Fruit fly (Drosophila melanogaster) whole organism, prepupa: ENCODE results near the gene CG42834.

Experiments used
- CG10631 ChIP-seq: fragments of 200-800 bp; sonication (Bioruptor generic); optimal IDR thresholded peaks from 2 replicates; lab custom pipeline; 2016; ENCODE audit warnings: missing biosample characterization, missing genetic modification characterization
- CG10669 ChIP-seq: fragments of 200-800 bp; sonication (Bioruptor generic); optimal IDR thresholded peaks from 3 replicates; lab custom pipeline; 2018; ENCODE audit warnings: missing biosample characterization, mild to moderate bottlenecking, missing genetic modification characterization, moderate library complexity
- CG11294 ChIP-seq: fragments of 200-800 bp; sonication (Bioruptor generic); IDR thresholded peaks from 2 replicates; pipeline ENCODE4 v1.3.6; 2022; ENCODE audit warnings: missing biosample characterization, missing genetic modification characterization
- CG15336 ChIP-seq: fragments of 200-800 bp; sonication (Bioruptor generic); IDR thresholded peaks from 2 replicates; pipeline ENCODE4 v1.3.6; 2022; ENCODE audit warnings: missing biosample characterization, missing genetic modification characterization
- CG16779 ChIP-seq: fragments of 200-800 bp; sonication (Bioruptor generic); optimal IDR thresholded peaks from 3 replicates; lab custom pipeline; 2017; ENCODE audit warnings: missing biosample characterization, mild to moderate bottlenecking, missing genetic modification characterization
- CG3032 ChIP-seq: fragments of 200-800 bp; optimal IDR thresholded peaks from 2 replicates; lab custom pipeline; 2019; ENCODE audit warnings: missing biosample characterization, mild to moderate bottlenecking, missing genetic modification characterization, moderate library complexity
- CG34406 ChIP-seq: fragments of 200-800 bp; sonication (Bioruptor generic); optimal IDR thresholded peaks from 3 replicates; lab custom pipeline; 2016; ENCODE audit warnings: missing biosample characterization, missing genetic modification characterization
- CG3919 ChIP-seq: fragments of 200-800 bp; sonication (Bioruptor generic); optimal IDR thresholded peaks from 3 replicates; lab custom pipeline; 2016; ENCODE audit warnings: missing biosample characterization, missing genetic modification characterization
- CG6808 ChIP-seq: fragments of 200-800 bp; sonication (Bioruptor generic); optimal IDR thresholded peaks from 3 replicates; lab custom pipeline; 2017; ENCODE audit warnings: missing biosample characterization, missing genetic modification characterization, mild to moderate bottlenecking, moderate library complexity, missing genetic modification reagents
- CG6854 ChIP-seq: fragments of 200-800 bp; sonication (Bioruptor generic); optimal IDR thresholded peaks from 2 replicates; lab custom pipeline; 2017; ENCODE audit warnings: missing biosample characterization, mild to moderate bottlenecking, missing genetic modification characterization
- CG8632 ChIP-seq: fragments of 200-800 bp; sonication (Bioruptor generic); optimal IDR thresholded peaks from 3 replicates; lab custom pipeline; 2016; ENCODE audit warnings: missing biosample characterization, missing genetic modification characterization
- CG9139 ChIP-seq: fragments of 200-800 bp; sonication (Bioruptor generic); optimal IDR thresholded peaks from 3 replicates; lab custom pipeline; 2017; ENCODE audit warnings: missing biosample characterization, mild to moderate bottlenecking, missing genetic modification characterization
- Eip75B ChIP-seq: fragments of 200-800 bp; sonication (Bioruptor generic); optimal IDR thresholded peaks from 3 replicates; lab custom pipeline; 2016; ENCODE audit warnings: missing biosample characterization, missing genetic modification characterization
- Hr38 ChIP-seq: sonication (Bioruptor generic); optimal IDR thresholded peaks from 2 replicates; lab custom pipeline; 2016; ENCODE audit warnings: missing biosample characterization, missing genetic modification characterization
- Hr4 ChIP-seq: fragments of 200-800 bp; sonication (Bioruptor generic); optimal IDR thresholded peaks from 3 replicates; lab custom pipeline; 2016; ENCODE audit warnings: missing biosample characterization, missing genetic modification characterization
- Lpt ChIP-seq: fragments of 200-800 bp; sonication (Bioruptor generic); optimal IDR thresholded peaks from 3 replicates; lab custom pipeline; 2016; ENCODE audit warnings: missing biosample characterization, missing genetic modification characterization
- OdsH ChIP-seq: fragments of 200-800 bp; sonication (Bioruptor generic); optimal IDR thresholded peaks from 3 replicates; lab custom pipeline; 2016; ENCODE audit warnings: missing biosample characterization, missing genetic modification characterization
- Smox ChIP-seq: fragments of 200-800 bp; sonication (Bioruptor generic); optimal IDR thresholded peaks from 3 replicates; lab custom pipeline; 2016; ENCODE audit warnings: missing biosample characterization, missing genetic modification characterization
- Sox102F ChIP-seq: fragments of 200-800 bp; sonication (Bioruptor generic); optimal IDR thresholded peaks from 2 replicates; lab custom pipeline; 2016; ENCODE audit warnings: missing biosample characterization, mild to moderate bottlenecking, missing genetic modification characterization
- Sox14 ChIP-seq: fragments of 200-800 bp; sonication (Bioruptor generic); optimal IDR thresholded peaks from 3 replicates; lab custom pipeline; 2016; ENCODE audit warnings: missing biosample characterization, missing genetic modification characterization
- Sox15 ChIP-seq: fragments of 200-800 bp; sonication (Bioruptor generic); optimal IDR thresholded peaks from 3 replicates; lab custom pipeline; 2016; ENCODE audit warnings: missing biosample characterization, missing genetic modification characterization
- acj6 ChIP-seq: fragments of 200-800 bp; sonication (Bioruptor generic); optimal IDR thresholded peaks from 3 replicates; lab custom pipeline; 2016; ENCODE audit warnings: missing biosample characterization, missing genetic modification characterization
- dac ChIP-seq: fragments of 200-800 bp; sonication (Bioruptor generic); optimal IDR thresholded peaks from 2 replicates; lab custom pipeline; 2017; ENCODE audit warnings: missing biosample characterization, mild to moderate bottlenecking, missing genetic modification characterization
- dsx ChIP-seq: fragments of 200-800 bp; optimal IDR thresholded peaks from 3 replicates; lab custom pipeline; 2019; ENCODE audit warnings: missing biosample characterization, mild to moderate bottlenecking, missing genetic modification characterization, moderate library complexity; ENCODE audit not compliant: poor library complexity, severe bottlenecking
- eg ChIP-seq: fragments of 200-800 bp; sonication (Bioruptor generic); IDR thresholded peaks from 3 replicates; pipeline ENCODE4 v1.3.6; 2022; ENCODE audit warnings: missing biosample characterization, missing genetic modification characterization
- fd59A ChIP-seq: fragments of 200-800 bp; sonication (Bioruptor generic); optimal IDR thresholded peaks from 2 replicates; lab custom pipeline; 2017; ENCODE audit warnings: missing biosample characterization, mild to moderate bottlenecking, missing genetic modification characterization, missing genetic modification reagents
- fkh ChIP-seq: fragments of 200-800 bp; sonication (Bioruptor generic); optimal IDR thresholded peaks from 3 replicates; lab custom pipeline; 2017; ENCODE audit warnings: missing biosample characterization, mild to moderate bottlenecking, missing genetic modification characterization, moderate library complexity
- lz ChIP-seq: fragments of 200-800 bp; sonication (Bioruptor generic); optimal IDR thresholded peaks from 3 replicates; lab custom pipeline; 2016; ENCODE audit warnings: missing biosample characterization, missing genetic modification characterization
- net ChIP-seq: fragments of 200-800 bp; sonication (Bioruptor generic); optimal IDR thresholded peaks from 3 replicates; lab custom pipeline; 2016; ENCODE audit warnings: missing biosample characterization, missing genetic modification characterization
- salr ChIP-seq, 2 experiments: fragments of 200-800 bp; sonication (Bioruptor generic); optimal IDR thresholded peaks; 3 replicates each; lab custom pipeline; 2016 to 2018; ENCODE audit warnings: missing biosample characterization in 2 of 2, missing genetic modification characterization in 2 of 2, mild to moderate bottlenecking in 1 of 2
- spab ChIP-seq: fragments of 200-800 bp; sonication (Bioruptor generic); optimal IDR thresholded peaks from 2 replicates; lab custom pipeline; 2017; ENCODE audit warnings: missing biosample characterization, mild to moderate bottlenecking, missing genetic modification characterization, missing genetic modification reagents
- ss ChIP-seq, 2 experiments: fragments of 200-800 bp; sonication (Bioruptor generic); optimal IDR thresholded peaks; 2 replicates in 1 of 2; 3 replicates in 1 of 2; lab custom pipeline; 2017 to 2018; ENCODE audit warnings: mild to moderate bottlenecking in 2 of 2, missing biosample characterization in 2 of 2, missing genetic modification characterization in 2 of 2, moderate library complexity in 1 of 2
- svp ChIP-seq: fragments of 200-800 bp; sonication (Bioruptor generic); peaks from one replicate; lab custom pipeline; 2016; ENCODE audit warnings: missing biosample characterization, missing genetic modification characterization
- topi ChIP-seq: fragments of 200-800 bp; sonication (Bioruptor generic); optimal IDR thresholded peaks from 3 replicates; lab custom pipeline; 2016; ENCODE audit warnings: missing biosample characterization, missing genetic modification characterization
- vri ChIP-seq: fragments of 200-800 bp; sonication (Bioruptor generic); optimal IDR thresholded peaks from 3 replicates; lab custom pipeline; 2016; ENCODE audit warnings: missing biosample characterization, mild to moderate bottlenecking, missing genetic modification characterization

CG42834 gene

dm6 chr3R:17402434-17402833 lies 16.1 kb upstream of the CG42834 start, which contains the start of gene Sur-8 (continued):
- TF ChIP-seq CG3919 (GFP tag; lab: Kevin White, UChicago), result peak; percentile 69
- TF ChIP-seq CG10631 (GFP tag; lab: Kevin White, UChicago), result peak; percentile 7

- TF ChIP-seq fd59A (GFP tag; lab: Kevin White, UChicago), result no peak
- TF ChIP-seq topi (GFP tag; lab: Kevin White, UChicago), result no peak
- TF ChIP-seq OdsH (GFP tag; lab: Kevin White, UChicago), result no peak
- TF ChIP-seq salr (GFP tag; optimal IDR thresholded peaks at IDR 0.05; lab: Kevin White, UChicago), result no peak
- no peak for TF ChIP-seq Lpt
- no peak for TF ChIP-seq ss (GFP tag; optimal IDR thresholded peaks at IDR 0.05; lab: Kevin White, UChicago)
- no peak for TF ChIP-seq CG6808 (GFP tag; lab: Kevin White, UChicago)
- no peak for TF ChIP-seq Eip75B
- no peak for TF ChIP-seq fkh (GFP tag; lab: Kevin White, UChicago)
- TF ChIP-seq CG11294 (GFP tag; lab: Robert Waterston, UW), result no peak
- TF ChIP-seq CG8632, result no peak
- TF ChIP-seq CG16779, result no peak
Measured at dm6 chr3R:17403188-17403587, 15.4 kb upstream of the CG42834 start, which contains the start of gene CG34279. Gene CG34279, minus strand, starts transcription at chr3R:17403288.

- peak; percentile 48 for TF ChIP-seq Sox14
- TF ChIP-seq acj6, result no peak
Measured at dm6 chr3R:17403618-17404017, 14.9 kb upstream of the CG42834 start, which contains the start of gene CG34280. Gene CG34280, minus strand, starts transcription at chr3R:17403718.

dm6 chr3R:17404155-17404554 lies 14.4 kb upstream of the CG42834 start:
- TF ChIP-seq fkh (GFP tag; lab: Kevin White, UChicago) (peak; percentile 29), dsx (GFP tag; lab: Kevin White, UChicago) (no peak), vri (GFP tag; lab: Kevin White, UChicago) (peak; percentile 47), CG10669 (no peak)

- no peak for TF ChIP-seq fkh (GFP tag; lab: Kevin White, UChicago)
- no peak for TF ChIP-seq CG34406 (GFP tag; lab: Kevin White, UChicago)
- no peak for TF ChIP-seq CG10669
- TF ChIP-seq CG3032, result no peak
- no peak for TF ChIP-seq Sox14
- no peak for TF ChIP-seq acj6
- TF ChIP-seq fd59A (GFP tag; lab: Kevin White, UChicago), result no peak
Measured at dm6 chr3R:17405009-17405408, 13.6 kb upstream of the CG42834 start, which contains the start of gene CG42823. Gene CG42823, minus strand, starts transcription at chr3R:17405109.

DNA sequence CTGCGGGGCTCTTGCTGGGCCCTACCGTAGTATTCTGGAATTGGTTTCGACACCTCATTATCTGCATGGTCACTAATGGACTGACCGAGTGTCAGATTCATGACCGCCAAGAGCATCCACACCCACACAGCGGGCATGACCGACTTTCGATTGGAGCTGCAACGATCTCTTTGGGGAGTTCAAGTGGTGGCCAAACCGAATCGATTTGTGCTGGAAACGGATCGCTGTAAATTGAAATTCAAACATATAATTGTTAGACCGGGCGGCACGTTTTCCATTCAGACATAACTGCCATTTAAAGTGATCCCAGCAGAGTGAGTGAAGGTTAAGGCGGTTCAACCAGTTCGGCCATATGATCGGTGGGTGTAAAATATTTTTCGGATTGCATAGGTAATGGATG lies 12.1 kb upstream of the CG42834 start, which contains the start of the genes CG42824 and CG42798:
TSS of gene CG42824 (minus strand) at position 101 of the 400 bp plus-strand sequence.
TSS of gene CG42798 (plus strand) at position 268 of the 400 bp plus-strand sequence.
- no peak for TF ChIP-seq vri (GFP tag; lab: Kevin White, UChicago)
- TF ChIP-seq CG34406 (GFP tag; lab: Kevin White, UChicago), result no peak
- no peak for TF ChIP-seq net
- no peak for TF ChIP-seq CG11294 (GFP tag; lab: Robert Waterston, UW)
- TF ChIP-seq CG3919 (GFP tag; lab: Kevin White, UChicago), result no peak
- TF ChIP-seq Sox102F (GFP tag; lab: Kevin White, UChicago), result no peak

DNA sequence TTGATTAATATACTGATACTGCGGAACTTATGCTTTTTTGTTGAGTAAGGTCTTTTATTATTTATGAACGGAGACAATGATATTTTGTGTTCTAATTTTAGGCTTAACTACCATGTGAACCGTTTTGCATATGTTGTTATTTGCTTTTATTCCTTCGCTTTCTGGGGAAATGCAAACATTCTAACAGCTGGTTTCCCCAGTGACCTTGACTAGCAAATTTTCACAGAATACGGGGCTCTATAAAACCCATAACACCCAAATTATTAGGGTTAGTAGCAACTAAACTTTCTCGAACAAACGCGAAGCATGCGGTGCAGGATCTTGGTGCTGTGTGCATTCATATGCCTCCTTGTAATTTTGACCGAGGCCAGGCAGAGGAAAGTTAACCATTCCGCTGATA lies 11.0 kb upstream of the CG42834 start, which contains the start of gene CG17283:
TSS of gene CG17283 (plus strand) at position 301 of the 400 bp plus-strand sequence.
- TF ChIP-seq dsx (GFP tag; lab: Kevin White, UChicago) (no peak), Sox102F (GFP tag; lab: Kevin White, UChicago) (no peak), ss (GFP tag; optimal IDR thresholded peaks at IDR 0.05; lab: Kevin White, UChicago) (no peak), eg (GFP tag; lab: Robert Waterston, UW) (no peak), fd59A (GFP tag; lab: Kevin White, UChicago) (no peak)

DNA sequence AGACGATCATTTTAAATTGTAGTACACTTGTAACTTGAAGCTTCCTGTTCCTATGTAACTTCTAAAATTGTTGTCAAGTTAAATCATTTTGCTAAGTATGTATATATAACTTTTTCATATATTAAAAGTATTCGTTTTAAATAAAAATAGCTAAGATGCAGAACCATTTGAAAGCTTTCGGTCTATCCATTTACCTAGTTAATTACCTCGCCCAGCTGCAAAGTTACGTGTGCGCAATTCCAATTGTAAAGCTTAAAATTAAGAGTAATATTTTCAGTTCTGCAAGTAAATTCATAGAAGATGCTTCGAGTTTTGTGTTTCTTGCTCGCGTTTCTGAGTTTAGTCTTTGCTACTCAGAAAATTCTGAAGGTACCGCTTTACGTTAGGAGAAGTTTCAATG lies 9.2 kb upstream of the CG42834 start, which contains the start of gene CG5860:
TSS of gene CG5860 (plus strand) at position 301 of the 400 bp plus-strand sequence.
- no peak for TF ChIP-seq Hr38 (GFP tag; lab: Kevin White, UChicago)
- no peak for TF ChIP-seq Sox14
- TF ChIP-seq Smox (GFP tag; lab: Kevin White, UChicago), result no peak
- no peak for TF ChIP-seq CG34406 (GFP tag; lab: Kevin White, UChicago)
- TF ChIP-seq salr (GFP tag; optimal IDR thresholded peaks at IDR 0.05; lab: Kevin White, UChicago), result no peak
- TF ChIP-seq CG15336 (GFP tag; lab: Robert Waterston, UW), result no peak
- no peak for TF ChIP-seq Sox15 (GFP tag; lab: Kevin White, UChicago)
- no peak for TF ChIP-seq CG10669
- TF ChIP-seq dac (GFP tag; lab: Kevin White, UChicago), result no peak
- TF ChIP-seq CG9139, result no peak
- no peak for TF ChIP-seq Hr4 (GFP tag; lab: Kevin White, UChicago)
- no peak for TF ChIP-seq spab
- no peak for TF ChIP-seq CG6854
- TF ChIP-seq CG6808 (GFP tag; lab: Kevin White, UChicago), result no peak
- TF ChIP-seq lz (GFP tag; lab: Kevin White, UChicago), result no peak
- no peak for TF ChIP-seq svp (GFP tag; lab: Kevin White, UChicago)
- TF ChIP-seq fkh (GFP tag; lab: Kevin White, UChicago), result no peak
- no peak for TF ChIP-seq CG11294 (GFP tag; lab: Robert Waterston, UW)
